Worm (Caenorhabditis elegans) whole organism, mixed stage, embryonic: ENCODE measurements around the gene F53E4.1.
"Not testable (repeated sequence)": the region's sequence is repeated elsewhere in the genome, so short reads cannot be mapped to it uniquely, and the experiment has no call there.

Experiments
- bed-3 ChIP-seq: fragments of 200-800 bp; sonication (Bioruptor generic); optimal IDR thresholded peaks from 3 replicates; lab custom pipeline; 2018; ENCODE audit warnings: mild to moderate bottlenecking, missing genetic modification characterization, moderate library complexity, missing compliant biosample characterization
- blmp-1 ChIP-seq: fragments of 150-350 bp; optimal IDR thresholded peaks from 2 replicates; lab custom pipeline; 2014; ENCODE audit warnings: missing biosample characterization, missing genetic modification characterization
- ceh-39 ChIP-seq: fragments of 150-350 bp; optimal IDR thresholded peaks from 2 replicates; lab custom pipeline; 2014; ENCODE audit warnings: missing biosample characterization, missing genetic modification characterization
- ceh-43 ChIP-seq: fragments of 200-800 bp; sonication (Bioruptor generic); optimal IDR thresholded peaks from 2 replicates; lab custom pipeline; 2018; ENCODE audit warnings: mild to moderate bottlenecking, missing genetic modification characterization, moderate library complexity, missing compliant biosample characterization
- ceh-83 ChIP-seq: fragments of 200-800 bp; sonication (Bioruptor generic); optimal IDR thresholded peaks from 2 replicates; lab custom pipeline; 2018; ENCODE audit warnings: mild to moderate bottlenecking, missing genetic modification characterization, missing compliant biosample characterization
- ces-1 ChIP-seq: fragments of 150-350 bp; optimal IDR thresholded peaks from 2 replicates; lab custom pipeline; 2014; ENCODE audit warnings: missing biosample characterization, missing genetic modification reagents, missing genetic modification characterization
- cnd-1 ChIP-seq: fragments of 200-800 bp; sonication (Bioruptor generic); optimal IDR thresholded peaks from 2 replicates; lab custom pipeline; 2018; ENCODE audit warnings: mild to moderate bottlenecking, missing genetic modification characterization, missing compliant biosample characterization
- drap-1 ChIP-seq: fragments of 200-800 bp; sonication (Bioruptor generic); optimal IDR thresholded peaks from 3 replicates; lab custom pipeline; 2018; ENCODE audit warnings: mild to moderate bottlenecking, missing genetic modification characterization, missing compliant biosample characterization
- elt-1 ChIP-seq: sonication (generic microtip); optimal IDR thresholded peaks from 2 replicates; lab custom pipeline; 2017; ENCODE audit warnings: missing genetic modification characterization, mild to moderate bottlenecking, missing compliant biosample characterization, antibody characterized with exemption, moderate library complexity, borderline replicate concordance; ENCODE audit not compliant: insufficient read depth
- elt-3 ChIP-seq: fragments of 150-350 bp; optimal IDR thresholded peaks from 2 replicates; lab custom pipeline; 2014; ENCODE audit warnings: missing biosample characterization, missing genetic modification characterization
- flh-1 ChIP-seq: fragments of 200-800 bp; sonication (Bioruptor generic); optimal IDR thresholded peaks from 2 replicates; lab custom pipeline; 2018; ENCODE audit warnings: mild to moderate bottlenecking, missing genetic modification characterization, moderate library complexity, missing compliant biosample characterization
- ham-2 ChIP-seq: fragments of 200-800 bp; sonication (Bioruptor generic); optimal IDR thresholded peaks from 2 replicates; lab custom pipeline; 2018; ENCODE audit warnings: mild to moderate bottlenecking, missing genetic modification characterization, missing compliant biosample characterization
- hlh-1 ChIP-seq: fragments of 150-350 bp; optimal IDR thresholded peaks from 2 replicates; lab custom pipeline; 2014; ENCODE audit warnings: missing biosample characterization, missing genetic modification reagents, missing genetic modification characterization
- lin-13 ChIP-seq: fragments of 150-350 bp; optimal IDR thresholded peaks from 2 replicates; lab custom pipeline; 2014; ENCODE audit warnings: missing biosample characterization, missing genetic modification characterization
- lin-32 ChIP-seq: fragments of 200-800 bp; sonication (Bioruptor generic); optimal IDR thresholded peaks from 2 replicates; lab custom pipeline; 2018; ENCODE audit warnings: mild to moderate bottlenecking, missing genetic modification characterization, missing compliant biosample characterization
- lsy-2 ChIP-seq: fragments of 150-350 bp; optimal IDR thresholded peaks from 2 replicates; lab custom pipeline; 2014; ENCODE audit warnings: missing biosample characterization, missing genetic modification characterization
- mab-5 ChIP-seq: fragments of 150-350 bp; optimal IDR thresholded peaks from 2 replicates; lab custom pipeline; 2014; ENCODE audit warnings: missing biosample characterization, missing genetic modification characterization
- mep-1 ChIP-seq: fragments of 150-350 bp; optimal IDR thresholded peaks from 2 replicates; lab custom pipeline; 2017; ENCODE audit warnings: missing biosample characterization, missing genetic modification reagents, missing genetic modification characterization, inconsistent platforms
- mls-2 ChIP-seq: sonication (generic microtip); optimal IDR thresholded peaks from 2 replicates; lab custom pipeline; 2016; ENCODE audit warnings: mild to moderate bottlenecking, missing genetic modification characterization, moderate library complexity, missing compliant biosample characterization
- nhr-12 ChIP-seq: fragments of 150-350 bp; optimal IDR thresholded peaks from 2 replicates; lab custom pipeline; 2014; ENCODE audit warnings: missing biosample characterization, missing genetic modification characterization
- nhr-2 ChIP-seq: fragments of 150-350 bp; optimal IDR thresholded peaks from 2 replicates; lab custom pipeline; 2014; ENCODE audit warnings: missing biosample characterization, missing genetic modification characterization
- nhr-28 ChIP-seq: fragments of 150-350 bp; optimal IDR thresholded peaks from 2 replicates; lab custom pipeline; 2014; ENCODE audit warnings: missing biosample characterization, missing genetic modification characterization
- nhr-76 ChIP-seq: sonication (generic microtip); optimal IDR thresholded peaks from 2 replicates; lab custom pipeline; 2017; ENCODE audit warnings: missing biosample characterization, missing genetic modification characterization
- pha-4 ChIP-seq: fragments of 150-350 bp; optimal IDR thresholded peaks from 2 replicates; lab custom pipeline; 2018; ENCODE audit warnings: missing biosample characterization, missing genetic modification reagents, missing genetic modification characterization
- sem-2 ChIP-seq: fragments of 200-800 bp; sonication (Bioruptor generic); optimal IDR thresholded peaks from 2 replicates; lab custom pipeline; 2018; ENCODE audit warnings: mild to moderate bottlenecking, missing genetic modification characterization, missing compliant biosample characterization
- sptf-1 ChIP-seq: sonication (generic microtip); optimal IDR thresholded peaks from 2 replicates; lab custom pipeline; 2017; ENCODE audit warnings: mild to moderate bottlenecking, missing genetic modification characterization, moderate library complexity, missing compliant biosample characterization
- tbx-8 ChIP-seq: fragments of 200-800 bp; sonication (Bioruptor generic); optimal IDR thresholded peaks from 2 replicates; lab custom pipeline; 2018; ENCODE audit warnings: mild to moderate bottlenecking, missing genetic modification characterization, moderate library complexity, missing compliant biosample characterization
- unc-120 ChIP-seq: sonication (generic microtip); optimal IDR thresholded peaks from 2 replicates; lab custom pipeline; 2017; ENCODE audit warnings: missing genetic modification characterization, missing compliant biosample characterization; ENCODE audit not compliant: poor library complexity, severe bottlenecking
- unc-39 ChIP-seq: fragments of 150-350 bp; optimal IDR thresholded peaks from 2 replicates; lab custom pipeline; 2014; ENCODE audit warnings: missing biosample characterization, missing genetic modification characterization
- unc-62 ChIP-seq: fragments of 150-350 bp; optimal IDR thresholded peaks from 2 replicates; lab custom pipeline; 2014; ENCODE audit warnings: missing biosample characterization, missing genetic modification reagents, missing genetic modification characterization
- zip-8 ChIP-seq: fragments of 150-350 bp; optimal IDR thresholded peaks from 2 replicates; lab custom pipeline; 2014; ENCODE audit warnings: missing biosample characterization, missing genetic modification characterization
- ztf-11 ChIP-seq: fragments of 150-350 bp; optimal IDR thresholded peaks from 2 replicates; lab custom pipeline; 2014; ENCODE audit warnings: missing biosample characterization, missing genetic modification characterization

Gene F53E4.1

ce11 chrV:15674899-15675298 lies 6.8 kb upstream of the F53E4.1 start:
- TF ChIP-seq lin-13 (tag; lab: Kevin White, UChicago): no peak
- no peak for TF ChIP-seq ceh-83 (GFP tag; lab: Kevin White, UChicago)
- no peak for TF ChIP-seq sem-2 (GFP tag; lab: Kevin White, UChicago)
- TF ChIP-seq mep-1: no peak
- TF ChIP-seq nhr-2 (tag; lab: Kevin White, UChicago): no peak
- TF ChIP-seq ham-2: no peak
- no peak for TF ChIP-seq cnd-1
- TF ChIP-seq ceh-39: no peak

ce11 chrV:15673707-15674106 lies 5.6 kb upstream of the F53E4.1 start, which contains the start of gene nhr-51:
Gene nhr-51 (plus strand): TSS chrV:15674007.
- no peak for TF ChIP-seq ceh-43 (GFP tag; lab: Kevin White, UChicago)
- no peak for TF ChIP-seq flh-1
- TF ChIP-seq nhr-12 (tag; lab: Kevin White, UChicago): no peak
- no peak for TF ChIP-seq mls-2
- no peak for TF ChIP-seq unc-120

- TF ChIP-seq zip-8 (tag; lab: Kevin White, UChicago); nhr-12 (tag; lab: Kevin White, UChicago); cnd-1: not testable (repeated sequence)
These were observed 2.0 kb upstream of the F53E4.1 start, which contains the start of gene K06B4.15 for ce11 chrV:15670139-15670538. Gene K06B4.15 (plus strand): TSS chrV:15670439.

- no peak for TF ChIP-seq drap-1 (GFP tag; lab: Kevin White, UChicago)
- TF ChIP-seq ztf-11 (tag; lab: Kevin White, UChicago): no peak
- no peak for TF ChIP-seq ceh-83 (GFP tag; lab: Kevin White, UChicago)
- TF ChIP-seq tbx-8 (GFP tag; lab: Kevin White, UChicago): no peak
- TF ChIP-seq lsy-2 (tag; lab: Kevin White, UChicago): no peak
- TF ChIP-seq elt-1 (tag; lab: Kevin White, UChicago): no peak
- no peak for TF ChIP-seq lin-32 (GFP tag; lab: Kevin White, UChicago)
- TF ChIP-seq pha-4: no peak
These were observed 770 bp upstream of the F53E4.1 start, which contains the start of gene K06B4.4 for ce11 chrV:15668870-15669269. Gene K06B4.4 (plus strand): TSS chrV:15669170.

- TF ChIP-seq lin-13 (tag; lab: Kevin White, UChicago): no peak
- no peak for TF ChIP-seq hlh-1 (tag; lab: Kevin White, UChicago)
These were observed 1.4 kb downstream of the F53E4.1 start for ce11 chrV:15666718-15667117.

ce11 chrV:15664053-15664661 lies 3.9 kb downstream of the F53E4.1 start:
- TF ChIP-seq nhr-76 (tag; lab: Kevin White, UChicago) (no peak), unc-120 (no peak), ces-1 (GFP tag; lab: Kevin White, UChicago) (no peak), mab-5 (no peak), sptf-1 (tag; lab: Kevin White, UChicago) (no peak), elt-1 (tag; lab: Kevin White, UChicago) (peak; percentile 68), mls-2 (no peak), ceh-39 (no peak), zip-8 (tag; lab: Kevin White, UChicago) (no peak), hlh-1 (tag; lab: Kevin White, UChicago) (peak; percentile 9), lin-32 (GFP tag; lab: Kevin White, UChicago) (no peak), unc-39 (tag; lab: Kevin White, UChicago) (no peak), unc-62 (GFP tag; lab: Kevin White, UChicago) (peak; percentile 68), ceh-83 (GFP tag; lab: Kevin White, UChicago) (no peak), blmp-1 (no peak), cnd-1 (no peak), pha-4 (no peak), bed-3 (no peak), elt-3 (no peak), nhr-12 (tag; lab: Kevin White, UChicago) (no peak), nhr-28 (tag; lab: Kevin White, UChicago) (no peak)
